Fruit fly (Drosophila melanogaster): ENCODE measurements around the gene CG1316.

The CG1316 gene

dm6 chr3L:4242428-4242827 is 41.2 kb upstream of the CG1316 start, which contains the start of gene pav (continued):
- peak; percentile 44; the same call in 1 of the 2 replicates for TF ChIP-seq CG4730 (GFP tag; IDR thresholded peaks at IDR 0.05)
- peak; percentile 65 for TF ChIP-seq CG14710 (tag; optimal IDR thresholded peaks at IDR 0.05)
- TF ChIP-seq HmgZ (tag; optimal IDR thresholded peaks at IDR 0.05): peak; percentile 72
- no peak for TF ChIP-seq CG4707 (GFP tag; optimal IDR thresholded peaks at IDR 0.05)
- no peak for TF ChIP-seq ash1 (GFP tag; optimal IDR thresholded peaks at IDR 0.05)
- TF ChIP-seq MBD-R2 (GFP tag; IDR thresholded peaks at IDR 0.05): peak; percentile 63; the same call in 1 of the 2 replicates
- no peak for TF ChIP-seq Bteb2 (GFP tag; optimal IDR thresholded peaks at IDR 0.05)
- peak; percentile 47; the same call in 1 of the 2 replicates for TF ChIP-seq CG14014 (GFP tag; IDR thresholded peaks at IDR 0.05)
- TF ChIP-seq ttk (GFP tag; IDR thresholded peaks at IDR 0.05): no peak
- TF ChIP-seq CG3847 (GFP tag; IDR thresholded peaks at IDR 0.05): peak; percentile 63; the same call in 1 of the 2 replicates
- TF ChIP-seq bigmax (GFP tag; optimal IDR thresholded peaks at IDR 0.05): no peak
- peak; percentile 93 for TF ChIP-seq E2f2 (GFP tag; IDR thresholded peaks at IDR 0.05)
- TF ChIP-seq gcm (GFP tag; optimal IDR thresholded peaks at IDR 0.05): no peak
- TF ChIP-seq ftz-f1 (GFP tag; optimal IDR thresholded peaks at IDR 0.05): peak; percentile 46
- TF ChIP-seq CG5180 (GFP tag; optimal IDR thresholded peaks at IDR 0.05): no peak
- no peak for TF ChIP-seq bab2 (GFP tag; optimal IDR thresholded peaks at IDR 0.05)
- no peak for TF ChIP-seq Sry-δ (GFP tag; optimal IDR thresholded peaks at IDR 0.05)
- TF ChIP-seq CG10543 (GFP tag; optimal IDR thresholded peaks at IDR 0.05): no peak
- TF ChIP-seq esg (GFP tag; conservative IDR thresholded peaks at IDR 0.05): no peak
- TF ChIP-seq CG42726 (GFP tag; IDR thresholded peaks at IDR 0.05; ENCODE audit: partially characterized antibody): no peak
- no peak; the same call in 1 of the 2 replicates for TF ChIP-seq CG13287 (GFP tag; IDR thresholded peaks at IDR 0.05; ENCODE audit: partially characterized antibody)
- no peak for TF ChIP-seq Bdp1 (GFP tag; optimal IDR thresholded peaks at IDR 0.05)
- TF ChIP-seq nmo (GFP tag; optimal IDR thresholded peaks at IDR 0.05): peak; percentile 60
- no peak for TF ChIP-seq Ssrp (tag; optimal IDR thresholded peaks at IDR 0.05)
- no peak for TF ChIP-seq CG12219 (GFP tag; optimal IDR thresholded peaks at IDR 0.05)
- no peak for TF ChIP-seq CG18011 (GFP tag; optimal IDR thresholded peaks at IDR 0.05)
- TF ChIP-seq Tbp (GFP tag; optimal IDR thresholded peaks at IDR 0.05): no peak
- TF ChIP-seq peb (GFP tag; IDR thresholded peaks at IDR 0.05): no peak
- TF ChIP-seq CG9817 (tag; optimal IDR thresholded peaks at IDR 0.05): peak; percentile 50
- no peak for TF ChIP-seq CG11723 (GFP tag; optimal IDR thresholded peaks at IDR 0.05)
- TF ChIP-seq zfh1 (GFP tag; IDR thresholded peaks at IDR 0.05): no peak
- TF ChIP-seq Eip74EF (GFP tag; optimal IDR thresholded peaks at IDR 0.05): no peak
- peak; percentile 41 for TF ChIP-seq CG2120 (GFP tag; optimal IDR thresholded peaks at IDR 0.05)
- TF ChIP-seq tin (GFP tag; optimal IDR thresholded peaks at IDR 0.05): peak; percentile 28
- TF ChIP-seq CG15696 (tag; optimal IDR thresholded peaks at IDR 0.05): peak; percentile 11
- no peak for TF ChIP-seq dimm (GFP tag; IDR thresholded peaks at IDR 0.05)
- no peak for TF ChIP-seq CG3281 (GFP tag; optimal IDR thresholded peaks at IDR 0.05)
- TF ChIP-seq slbo (GFP tag; IDR thresholded peaks at IDR 0.05): peak; percentile 40; the same call in 1 of the 2 replicates
- peak; percentile 30 for TF ChIP-seq CG10366 (GFP tag; IDR thresholded peaks at IDR 0.05)
- peak; percentile 18 for TF ChIP-seq Hr3 (GFP tag; optimal IDR thresholded peaks at IDR 0.05)
- peak; percentile 83 for TF ChIP-seq gfzf (GFP tag; optimal IDR thresholded peaks at IDR 0.05)
- TF ChIP-seq CG11504 (tag; optimal IDR thresholded peaks at IDR 0.05): no peak
- 0 out of 2 replicates have a peak, but pooled peaks have one; percentile 19 for TF ChIP-seq Adf1 (GFP tag; IDR thresholded peaks at IDR 0.05)
- TF ChIP-seq jumu (GFP tag; optimal IDR thresholded peaks at IDR 0.05): no peak
- no peak for TF ChIP-seq bowl (GFP tag; IDR thresholded peaks at IDR 0.05)
- TF ChIP-seq CG2202 (tag; optimal IDR thresholded peaks at IDR 0.05): no peak
- no peak for TF ChIP-seq maf-S (GFP tag; optimal IDR thresholded peaks at IDR 0.05)
- peak; percentile 6 for TF ChIP-seq CG12299 (tag; optimal IDR thresholded peaks at IDR 0.05)
- no peak for TF ChIP-seq CG10274 (GFP tag; optimal IDR thresholded peaks at IDR 0.05)
- TF ChIP-seq zen2 (GFP tag; IDR thresholded peaks at IDR 0.05; ENCODE audit: partially characterized antibody): no peak
- TF ChIP-seq Abd-B (GFP tag; optimal IDR thresholded peaks at IDR 0.05): peak; percentile 4
